ENCODE assay signal across 2 fruit fly cellular contexts in genomic region chr2L:10769708-10770107, dm6.
TF ChIP-seq lines count a peak whose summit lies in the region.

TSS of gene CG6724 (minus strand) at chr2L:10769952.

- TF ChIP-seq CTCF in whole organism, embryonic (GFP tag; optimal IDR thresholded peaks at IDR 0.05; lab: Kevin White, UChicago): no peak

TF ChIP-seq in whole organism, adult, 20 proteins besides CTCF, POLR2A, EP300 and RAD21:
- TF ChIP-seq bab1 (GFP tag; optimal IDR thresholded peaks at IDR 0.05; lab: Kevin White, UChicago) (peak; percentile 16), Crg-1 (GFP tag; optimal IDR thresholded peaks at IDR 0.05; lab: Kevin White, UChicago) (no peak), CG11617 (GFP tag; optimal IDR thresholded peaks at IDR 0.05; lab: Kevin White, UChicago) (no peak), Clk (GFP tag; optimal IDR thresholded peaks at IDR 0.05; lab: Kevin White, UChicago) (no peak), cic (GFP tag; optimal IDR thresholded peaks at IDR 0.05; lab: Kevin White, UChicago) (no peak), CG7045 (GFP tag; optimal IDR thresholded peaks at IDR 0.05; lab: Kevin White, UChicago) (no peak), CG14711 (tag; optimal IDR thresholded peaks at IDR 0.05; lab: Kevin White, UChicago) (no peak), pad (GFP tag; optimal IDR thresholded peaks at IDR 0.05; lab: Kevin White, UChicago) (no peak), CG33017 (tag; optimal IDR thresholded peaks at IDR 0.05; lab: Kevin White, UChicago) (no peak), ovo (GFP tag; optimal IDR thresholded peaks at IDR 0.05; lab: Kevin White, UChicago) (no peak), Mnt (GFP tag; optimal IDR thresholded peaks at IDR 0.05; lab: Kevin White, UChicago) (peak; percentile 96), CG1620 (GFP tag; optimal IDR thresholded peaks at IDR 0.05; lab: Kevin White, UChicago) (no peak), Hr96 (GFP tag; optimal IDR thresholded peaks at IDR 0.05; lab: Kevin White, UChicago) (no peak), CG7101 (tag; optimal IDR thresholded peaks at IDR 0.05; lab: Kevin White, UChicago) (no peak)

TF ChIP-seq in whole organism, embryonic, 481 proteins besides CTCF, POLR2A, EP300 and RAD21 (continues in another document):
- TF ChIP-seq HLH4C (GFP tag; IDR thresholded peaks at IDR 0.05; lab: Robert Waterston, UW; ENCODE audit: partially characterized antibody) (peak; percentile 88), Ets97D (GFP tag; optimal IDR thresholded peaks at IDR 0.05; lab: Kevin White, UChicago) (peak; percentile 55), CG6791 (GFP tag; IDR thresholded peaks at IDR 0.05; lab: Robert Waterston, UW; ENCODE audit: partially characterized antibody) (peak; percentile 76), NFAT (GFP tag; IDR thresholded peaks at IDR 0.05; lab: Robert Waterston, UW) (no peak), Xbp1 (GFP tag; optimal IDR thresholded peaks at IDR 0.05; lab: Kevin White, UChicago) (no peak), emc (GFP tag; optimal IDR thresholded peaks at IDR 0.05; lab: Kevin White, UChicago) (no peak), run (tag; optimal IDR thresholded peaks at IDR 0.05; lab: Kevin White, UChicago) (no peak), Max (GFP tag; optimal IDR thresholded peaks at IDR 0.05; lab: Kevin White, UChicago) (peak; percentile 25), Oli (tag; optimal IDR thresholded peaks at IDR 0.05; lab: Kevin White, UChicago) (no peak), CG9797 (GFP tag; optimal IDR thresholded peaks at IDR 0.05; lab: Kevin White, UChicago) (peak; percentile 65), CG10431 (GFP tag; optimal IDR thresholded peaks at IDR 0.05; lab: Kevin White, UChicago) (no peak), Sin3A (optimal IDR thresholded peaks at IDR 0.05; lab: Kevin White, UChicago) (peak; percentile 46), gce (GFP tag; IDR thresholded peaks at IDR 0.05; lab: Robert Waterston, UW) (no peak), Dp (GFP tag; optimal IDR thresholded peaks at IDR 0.05; lab: Kevin White, UChicago) (peak; percentile 88), Dip2 (GFP tag; IDR thresholded peaks at IDR 0.05; lab: Robert Waterston, UW) (no peak), ttk (GFP tag; IDR thresholded peaks at IDR 0.05; lab: Robert Waterston, UW) (no peak), sens-2 (GFP tag; IDR thresholded peaks at IDR 0.05; lab: Robert Waterston, UW) (no peak), CG7963 (GFP tag; IDR thresholded peaks at IDR 0.05; lab: Robert Waterston, UW; ENCODE audit: partially characterized antibody) (peak; percentile 61; the same call in 2 of the 3 replicates), CG8359 (GFP tag; optimal IDR thresholded peaks at IDR 0.05; lab: Kevin White, UChicago; ENCODE audit: borderline replicate concordance) (no peak), chinmo (GFP tag; IDR thresholded peaks at IDR 0.05; lab: Robert Waterston, UW; ENCODE audit: partially characterized antibody) (0 out of 4 replicates have a peak, but pooled peaks have one; percentile 51), CG8290 (GFP tag; optimal IDR thresholded peaks at IDR 0.05; lab: Kevin White, UChicago) (no peak), CG8290 (tag; optimal IDR thresholded peaks at IDR 0.05; lab: Kevin White, UChicago) (no peak), bowl (GFP tag; IDR thresholded peaks at IDR 0.05; lab: Robert Waterston, UW) (no peak), BEAF-32 (GFP tag; optimal IDR thresholded peaks at IDR 0.05; lab: Kevin White, UChicago) (peak; percentile 65), MBD-R2 (GFP tag; IDR thresholded peaks at IDR 0.05; lab: Robert Waterston, UW) (peak; percentile 69; the same call in 1 of the 2 replicates), YL-1 (GFP tag; optimal IDR thresholded peaks at IDR 0.05; lab: Kevin White, UChicago) (peak; percentile 54), Dad (GFP tag; optimal IDR thresholded peaks at IDR 0.05; lab: Kevin White, UChicago) (no peak), vnd (GFP tag; IDR thresholded peaks at IDR 0.05; lab: Robert Waterston, UW; ENCODE audit: partially characterized antibody) (peak; percentile 46; the same call in 2 of the 3 replicates), CoRest (tag; optimal IDR thresholded peaks at IDR 0.05; lab: Kevin White, UChicago) (peak; percentile 4), Hr3 (GFP tag; optimal IDR thresholded peaks at IDR 0.05; lab: Kevin White, UChicago) (no peak), otp (GFP tag; IDR thresholded peaks at IDR 0.05; lab: Robert Waterston, UW) (no peak), ewg (GFP tag; optimal IDR thresholded peaks at IDR 0.05; lab: Kevin White, UChicago) (no peak), Fer1 (GFP tag; optimal IDR thresholded peaks at IDR 0.05; lab: Kevin White, UChicago) (no peak), CG4617 (GFP tag; optimal IDR thresholded peaks at IDR 0.05; lab: Kevin White, UChicago; ENCODE audit: borderline replicate concordance) (peak; percentile 69), zen2 (GFP tag; IDR thresholded peaks at IDR 0.05; lab: Robert Waterston, UW; ENCODE audit: partially characterized antibody) (0 out of 3 replicates have a peak, but pooled peaks have one; percentile 46), CG10267 (tag; optimal IDR thresholded peaks at IDR 0.05; lab: Kevin White, UChicago) (peak; percentile 37), grn (GFP tag; optimal IDR thresholded peaks at IDR 0.05; lab: Kevin White, UChicago) (peak; percentile 26), Myb (GFP tag; optimal IDR thresholded peaks at IDR 0.05; lab: Kevin White, UChicago) (peak; percentile 98), nerfin-2 (GFP tag; IDR thresholded peaks at IDR 0.05; lab: Robert Waterston, UW; ENCODE audit: partially characterized antibody) (peak; percentile 73; the same call in 1 of the 2 replicates), CG4360 (GFP tag; IDR thresholded peaks at IDR 0.05; lab: Robert Waterston, UW) (no peak), slou (GFP tag; optimal IDR thresholded peaks at IDR 0.05; lab: Kevin White, UChicago) (no peak), CG34224 (GFP tag; IDR thresholded peaks at IDR 0.05; lab: Robert Waterston, UW; ENCODE audit: partially characterized antibody) (peak; percentile 40; the same call in 1 of the 3 replicates), CG7987 (GFP tag; optimal IDR thresholded peaks at IDR 0.05; lab: Kevin White, UChicago) (no peak), CG2116 (GFP tag; optimal IDR thresholded peaks at IDR 0.05; lab: Kevin White, UChicago) (peak; percentile 92), amos (GFP tag; IDR thresholded peaks at IDR 0.05; lab: Robert Waterston, UW; ENCODE audit: partially characterized antibody) (peak; percentile 71), Abd-B (GFP tag; optimal IDR thresholded peaks at IDR 0.05; lab: Kevin White, UChicago) (no peak), Doc3 (GFP tag; IDR thresholded peaks at IDR 0.05; lab: Robert Waterston, UW; ENCODE audit: partially characterized antibody) (peak; percentile 28; the same call in 1 of the 3 replicates), HLHmδ (GFP tag; optimal IDR thresholded peaks at IDR 0.05; lab: Kevin White, UChicago) (no peak), CG11560 (tag; IDR thresholded peaks at IDR 0.05; lab: Robert Waterston, UW) (no peak), tgo (GFP tag; IDR thresholded peaks at IDR 0.05; lab: Robert Waterston, UW) (no peak), CG31224 (GFP tag; IDR thresholded peaks at IDR 0.05; lab: Robert Waterston, UW) (no peak), CG8765 (GFP tag; IDR thresholded peaks at IDR 0.05; lab: Robert Waterston, UW) (no peak), CG34422 (GFP tag; IDR thresholded peaks at IDR 0.05; lab: Robert Waterston, UW) (peak; percentile 14; the same call in 1 of the 3 replicates), CG16813 (GFP tag; IDR thresholded peaks at IDR 0.05; lab: Robert Waterston, UW; ENCODE audit: partially characterized antibody) (peak; percentile 63), CG8281 (tag; optimal IDR thresholded peaks at IDR 0.05; lab: Kevin White, UChicago) (no peak), fd64A (GFP tag; optimal IDR thresholded peaks at IDR 0.05; lab: Kevin White, UChicago) (no peak), klu (GFP tag; IDR thresholded peaks at IDR 0.05; lab: Robert Waterston, UW) (no peak), CG15514 (GFP tag; optimal IDR thresholded peaks at IDR 0.05; lab: Kevin White, UChicago) (peak; percentile 32), CG7839 (tag; optimal IDR thresholded peaks at IDR 0.05; lab: Kevin White, UChicago) (no peak), Dref (GFP tag; IDR thresholded peaks at IDR 0.05; lab: Robert Waterston, UW) (peak; percentile 95), phol (tag; optimal IDR thresholded peaks at IDR 0.05; lab: Kevin White, UChicago) (peak; percentile 7), Scr (GFP tag; IDR thresholded peaks at IDR 0.05; lab: Robert Waterston, UW; ENCODE audit: partially characterized antibody) (peak; percentile 68), MESR4 (GFP tag; optimal IDR thresholded peaks at IDR 0.05; lab: Kevin White, UChicago) (peak; percentile 62), Sry-β (GFP tag; optimal IDR thresholded peaks at IDR 0.05; lab: Kevin White, UChicago) (no peak), CG12659 (GFP tag; optimal IDR thresholded peaks at IDR 0.05; lab: Kevin White, UChicago) (peak; percentile 11), ap (GFP tag; IDR thresholded peaks at IDR 0.05; lab: Robert Waterston, UW) (no peak), Sry-δ (GFP tag; optimal IDR thresholded peaks at IDR 0.05; lab: Kevin White, UChicago) (peak; percentile 80), danr (GFP tag; IDR thresholded peaks at IDR 0.05; lab: Robert Waterston, UW) (no peak), H2.0 (GFP tag; IDR thresholded peaks at IDR 0.05; lab: Robert Waterston, UW) (no peak), shn (GFP tag; optimal IDR thresholded peaks at IDR 0.05; lab: Kevin White, UChicago) (no peak), sima (GFP tag; optimal IDR thresholded peaks at IDR 0.05; lab: Kevin White, UChicago) (no peak), Atf-2 (GFP tag; optimal IDR thresholded peaks at IDR 0.05; lab: Kevin White, UChicago) (no peak), CG6683 (GFP tag; optimal IDR thresholded peaks at IDR 0.05; lab: Kevin White, UChicago) (no peak), CG15479 (GFP tag; optimal IDR thresholded peaks at IDR 0.05; lab: Kevin White, UChicago) (no peak), crol (GFP tag; IDR thresholded peaks at IDR 0.05; lab: Robert Waterston, UW) (peak; percentile 51; the same call in 1 of the 2 replicates), Sox100B (GFP tag; optimal IDR thresholded peaks at IDR 0.05; lab: Kevin White, UChicago) (no peak), trem (tag; optimal IDR thresholded peaks at IDR 0.05; lab: Kevin White, UChicago) (peak; percentile 50)
